Fruit fly (Drosophila melanogaster) whole organism, embryonic: ENCODE measurements around the gene CG46317.

Experiments
- Ada2b ChIP-seq: fragments of 200-800 bp; sonication (Bioruptor generic); IDR thresholded peaks from 2 replicates; pipeline ENCODE4 v1.3.6; 2022; ENCODE audit warnings: missing biosample characterization, missing genetic modification characterization
- Aef1 ChIP-seq: fragments of 200-800 bp; sonication (Bioruptor generic); IDR thresholded peaks from 3 replicates; pipeline ENCODE4 v1.3.6; 2022; ENCODE audit warnings: missing biosample characterization, missing genetic modification characterization
- Bgb ChIP-seq: fragments of 200-800 bp; sonication (Bioruptor generic); IDR thresholded peaks from 2 replicates; pipeline ENCODE4 v1.3.6; 2022; ENCODE audit warnings: missing biosample characterization, missing genetic modification characterization; ENCODE audit not compliant: partially characterized antibody
- CG10267 ChIP-seq: fragments of 200-800 bp; sonication (Bioruptor generic); optimal IDR thresholded peaks from 2 replicates; lab custom pipeline; 2018; ENCODE audit warnings: missing biosample characterization, mild to moderate bottlenecking, missing genetic modification characterization, moderate library complexity
- CG13624 ChIP-seq: fragments of 200-800 bp; sonication (Bioruptor generic); optimal IDR thresholded peaks from 2 replicates; lab custom pipeline; 2016; ENCODE audit warnings: missing biosample characterization, missing genetic modification characterization
- CG14050 ChIP-seq: fragments of 200-800 bp; sonication (Bioruptor generic); IDR thresholded peaks from 3 replicates; pipeline ENCODE4 v1.3.6; 2022; ENCODE audit warnings: missing biosample characterization, missing genetic modification characterization
- CG14710 ChIP-seq: fragments of 200-800 bp; sonication (Bioruptor generic); optimal IDR thresholded peaks from 3 replicates; lab custom pipeline; 2019; ENCODE audit warnings: missing biosample characterization, mild to moderate bottlenecking, missing genetic modification characterization, moderate library complexity
- CG14860 ChIP-seq: fragments of 200-800 bp; sonication (Bioruptor generic); IDR thresholded peaks from 3 replicates; pipeline ENCODE4 v1.3.6; 2022; ENCODE audit warnings: missing biosample characterization, missing genetic modification characterization; ENCODE audit not compliant: partially characterized antibody
- CG1602 ChIP-seq: fragments of 200-800 bp; sonication (Bioruptor generic); optimal IDR thresholded peaks from 3 replicates; lab custom pipeline; 2016; ENCODE audit warnings: missing biosample characterization, missing genetic modification characterization
- CG1647 ChIP-seq: fragments of 200-800 bp; sonication (Bioruptor generic); optimal IDR thresholded peaks from 3 replicates; lab custom pipeline; 2016; ENCODE audit warnings: missing biosample characterization, missing genetic modification characterization
- CG16813 ChIP-seq: fragments of 200-800 bp; sonication (Bioruptor generic); IDR thresholded peaks from 3 replicates; pipeline ENCODE4 v1.3.6; 2022; ENCODE audit warnings: missing biosample characterization, missing genetic modification characterization; ENCODE audit not compliant: partially characterized antibody
- CG17802 ChIP-seq: fragments of 200-800 bp; sonication (Bioruptor generic); optimal IDR thresholded peaks from 2 replicates; lab custom pipeline; 2018; ENCODE audit warnings: missing biosample characterization, mild to moderate bottlenecking, missing genetic modification characterization, moderate library complexity
- CG30020 ChIP-seq: fragments of 200-800 bp; optimal IDR thresholded peaks from 2 replicates; lab custom pipeline; 2019; ENCODE audit warnings: missing biosample characterization, mild to moderate bottlenecking, missing genetic modification characterization, moderate library complexity
- CG32767 ChIP-seq: fragments of 200-800 bp; sonication (Bioruptor generic); IDR thresholded peaks from 2 replicates; pipeline ENCODE4 v1.3.6; 2022; ENCODE audit warnings: missing biosample characterization, missing genetic modification characterization
- CG32772 ChIP-seq: fragments of 200-800 bp; sonication (Bioruptor generic); IDR thresholded peaks from 2 replicates; pipeline ENCODE4 v1.3.6; 2022; ENCODE audit warnings: missing biosample characterization, missing genetic modification characterization
- CG34224 ChIP-seq: fragments of 200-800 bp; sonication (Bioruptor generic); IDR thresholded peaks from 3 replicates; pipeline ENCODE4 v1.3.6; 2022; ENCODE audit warnings: missing biosample characterization, missing genetic modification characterization; ENCODE audit not compliant: partially characterized antibody
- CG3838 ChIP-seq: fragments of 200-800 bp; sonication (Bioruptor generic); optimal IDR thresholded peaks from 3 replicates; lab custom pipeline; 2016; ENCODE audit warnings: missing biosample characterization, missing genetic modification characterization
- CG3847 ChIP-seq: fragments of 200-800 bp; sonication (Bioruptor generic); IDR thresholded peaks from 2 replicates; pipeline ENCODE4 v1.3.6; 2022; ENCODE audit warnings: missing biosample characterization, missing genetic modification characterization
- CG42726 ChIP-seq: fragments of 200-800 bp; sonication (Bioruptor generic); IDR thresholded peaks from 2 replicates; pipeline ENCODE4 v1.3.6; 2022; ENCODE audit warnings: missing biosample characterization, missing genetic modification characterization; ENCODE audit not compliant: partially characterized antibody
- CG7271 ChIP-seq: fragments of 200-800 bp; sonication (Bioruptor generic); optimal IDR thresholded peaks from 2 replicates; lab custom pipeline; 2018; ENCODE audit warnings: missing biosample characterization, mild to moderate bottlenecking, missing genetic modification characterization, moderate library complexity
- CG9215 ChIP-seq: fragments of 200-800 bp; sonication (Bioruptor generic); IDR thresholded peaks from 2 replicates; pipeline ENCODE4 v1.3.6; 2022; ENCODE audit warnings: missing biosample characterization, missing genetic modification characterization
- CG9817 ChIP-seq: fragments of 200-800 bp; sonication (Bioruptor generic); optimal IDR thresholded peaks from 2 replicates; lab custom pipeline; 2018; ENCODE audit warnings: missing biosample characterization, mild to moderate bottlenecking, missing genetic modification characterization, moderate library complexity
- CG9932 ChIP-seq: fragments of 200-800 bp; sonication (Bioruptor generic); IDR thresholded peaks from 2 replicates; pipeline ENCODE4 v1.3.6; 2022; ENCODE audit warnings: missing biosample characterization, missing genetic modification characterization
- Camta ChIP-seq: fragments of 200-800 bp; sonication (Bioruptor generic); optimal IDR thresholded peaks from 2 replicates; lab custom pipeline; 2016; ENCODE audit warnings: missing biosample characterization, missing genetic modification characterization
- Doc3 ChIP-seq: fragments of 200-800 bp; sonication (Bioruptor generic); IDR thresholded peaks from 3 replicates; pipeline ENCODE4 v1.3.6; 2022; ENCODE audit warnings: missing biosample characterization, missing genetic modification characterization; ENCODE audit not compliant: partially characterized antibody
- Dp ChIP-seq: fragments of 200-800 bp; sonication (Bioruptor generic); optimal IDR thresholded peaks from 2 replicates; lab custom pipeline; 2018; ENCODE audit warnings: missing biosample characterization, mild to moderate bottlenecking, missing genetic modification characterization, moderate library complexity
- Fer3 ChIP-seq: fragments of 200-800 bp; sonication (Bioruptor generic); optimal IDR thresholded peaks from 2 replicates; lab custom pipeline; 2018; ENCODE audit warnings: missing biosample characterization, mild to moderate bottlenecking, missing genetic modification characterization, moderate library complexity
- HLH4C ChIP-seq: fragments of 200-800 bp; sonication (Bioruptor generic); IDR thresholded peaks from 3 replicates; pipeline ENCODE4 v1.3.6; 2022; ENCODE audit warnings: missing biosample characterization, missing genetic modification characterization; ENCODE audit not compliant: partially characterized antibody
- NK7.1 ChIP-seq: fragments of 200-800 bp; sonication (Bioruptor generic); optimal IDR thresholded peaks from 3 replicates; lab custom pipeline; 2016; ENCODE audit warnings: missing biosample characterization, missing genetic modification characterization
- PHDP ChIP-seq: fragments of 200-800 bp; sonication (Bioruptor generic); optimal IDR thresholded peaks from 3 replicates; lab custom pipeline; 2018; ENCODE audit warnings: missing biosample characterization, mild to moderate bottlenecking, missing genetic modification characterization, moderate library complexity
- Rfx ChIP-seq: fragments of 200-800 bp; sonication (Bioruptor generic); IDR thresholded peaks from 2 replicates; pipeline ENCODE4 v1.3.6; 2022; ENCODE audit warnings: missing biosample characterization, missing genetic modification characterization
- aop ChIP-seq: fragments of 200-800 bp; sonication (Bioruptor generic); IDR thresholded peaks from 2 replicates; pipeline ENCODE4 v1.3.6; 2022; ENCODE audit warnings: missing biosample characterization, missing genetic modification characterization
- bsh ChIP-seq, 2 experiments: fragments of 200-800 bp; sonication (Bioruptor generic); optimal IDR thresholded peaks; 2 replicates each; lab custom pipeline; 2017 to 2018; ENCODE audit warnings: mild to moderate bottlenecking in 2 of 2, missing biosample characterization in 2 of 2, missing genetic modification characterization in 2 of 2, moderate library complexity in 1 of 2
- dmrt99B ChIP-seq: fragments of 200-800 bp; sonication (Bioruptor generic); optimal IDR thresholded peaks from 2 replicates; lab custom pipeline; 2018; ENCODE audit warnings: missing biosample characterization, mild to moderate bottlenecking, missing genetic modification characterization, moderate library complexity
- fd96Cb ChIP-seq: fragments of 200-800 bp; sonication (Bioruptor generic); optimal IDR thresholded peaks from 2 replicates; lab custom pipeline; 2018; ENCODE audit warnings: missing biosample characterization, mild to moderate bottlenecking, missing genetic modification characterization, moderate library complexity
- gfzf ChIP-seq: fragments of 200-800 bp; sonication (Bioruptor generic); optimal IDR thresholded peaks from 2 replicates; lab custom pipeline; 2016; ENCODE audit warnings: missing biosample characterization, mild to moderate bottlenecking, missing genetic modification characterization, moderate library complexity
- grau ChIP-seq: fragments of 200-800 bp; optimal IDR thresholded peaks from 3 replicates; lab custom pipeline; 2019; ENCODE audit warnings: missing biosample characterization, mild to moderate bottlenecking, missing genetic modification characterization, moderate library complexity
- gro ChIP-seq: fragments of 200-800 bp; sonication (Bioruptor generic); optimal IDR thresholded peaks from 2 replicates; lab custom pipeline; 2016; ENCODE audit warnings: missing biosample characterization, missing genetic modification characterization
- knrl ChIP-seq: fragments of 200-800 bp; sonication (Bioruptor generic); IDR thresholded peaks from 3 replicates; pipeline ENCODE4 v1.3.6; 2022; ENCODE audit warnings: missing biosample characterization, missing genetic modification characterization; ENCODE audit not compliant: partially characterized antibody
- lola ChIP-seq, 3 experiments: fragments of >200 bp in 2 of 3; fragments of 200-800 bp in 1 of 3; sonication (Bioruptor generic) in 1 of 3; optimal IDR thresholded peaks; 2 replicates each; lab custom pipeline; 2017 to 2019; ENCODE audit warnings: missing biosample characterization in 3 of 3, missing genetic modification characterization in 3 of 3, mild to moderate bottlenecking in 1 of 3, moderate library complexity in 1 of 3
- ranshi ChIP-seq: fragments of 200-800 bp; sonication (Bioruptor generic); IDR thresholded peaks from 2 replicates; pipeline ENCODE4 v1.3.6; 2022; ENCODE audit warnings: missing biosample characterization, missing genetic modification characterization
- row ChIP-seq: fragments of 200-800 bp; sonication (Bioruptor generic); IDR thresholded peaks from 3 replicates; pipeline ENCODE4 v1.3.6; 2022; ENCODE audit warnings: missing biosample characterization, missing genetic modification characterization
- slbo ChIP-seq: fragments of 200-800 bp; sonication (Bioruptor generic); IDR thresholded peaks from 2 replicates; pipeline ENCODE4 v1.3.6; 2022; ENCODE audit warnings: missing biosample characterization, missing genetic modification characterization
- sug ChIP-seq: fragments of 200-800 bp; optimal IDR thresholded peaks from 2 replicates; lab custom pipeline; 2019; ENCODE audit warnings: missing biosample characterization, mild to moderate bottlenecking, missing genetic modification characterization, moderate library complexity
- unc-4 ChIP-seq: fragments of 200-800 bp; sonication (Bioruptor generic); IDR thresholded peaks from 2 replicates; pipeline ENCODE4 v1.3.6; 2022; ENCODE audit warnings: missing biosample characterization, missing genetic modification characterization; ENCODE audit not compliant: partially characterized antibody
- zen ChIP-seq: fragments of 200-800 bp; sonication (Bioruptor generic); optimal IDR thresholded peaks from 3 replicates; lab custom pipeline; 2018; ENCODE audit warnings: missing biosample characterization, mild to moderate bottlenecking, missing genetic modification characterization, moderate library complexity

CG46317 gene

dm6 chrX:14242941-14243736 lies 17.9 kb upstream of the CG46317 start, which contains the start of gene CG32599 (continued):
- peak in 1 of 2 experiments; percentile 44 for TF ChIP-seq bsh (GFP tag; optimal IDR thresholded peaks at IDR 0.05; lab: Kevin White, UChicago)
- peak; percentile 27 for TF ChIP-seq gfzf
- 0 out of 3 replicates have a peak, but pooled peaks have one; percentile 40 for TF ChIP-seq Doc3 (GFP tag; lab: Robert Waterston, UW)
- TF ChIP-seq CG42726 (GFP tag; lab: Robert Waterston, UW) = peak; percentile 59; the same call in 1 of the 2 replicates
- TF ChIP-seq Dp = peak; percentile 69
- no peak for TF ChIP-seq sug (tag; lab: Kevin White, UChicago)
- TF ChIP-seq zen (tag; lab: Kevin White, UChicago) = peak; percentile 33
- TF ChIP-seq CG10267 (tag; lab: Kevin White, UChicago) = peak; percentile 44
- peak; percentile 66 for TF ChIP-seq row (GFP tag; lab: Robert Waterston, UW)
- no peak for TF ChIP-seq Camta (GFP tag; lab: Kevin White, UChicago)
- TF ChIP-seq lola (GFP tag; optimal IDR thresholded peaks at IDR 0.05; lab: Kevin White, UChicago) = peak in 1 of 3 experiments; percentile 16
- TF ChIP-seq HLH4C = peak; percentile 81
- TF ChIP-seq ranshi (GFP tag; lab: Robert Waterston, UW) = peak; percentile 40; the same call in 1 of the 2 replicates
- TF ChIP-seq CG3838 (GFP tag; lab: Kevin White, UChicago) = no peak
- TF ChIP-seq CG9817 (tag; lab: Kevin White, UChicago) = peak; percentile 4
- peak; percentile 25; the same call in 1 of the 2 replicates for TF ChIP-seq CG32767 (GFP tag; lab: Robert Waterston, UW)
- peak; percentile 62 for TF ChIP-seq CG16813 (GFP tag; lab: Robert Waterston, UW)
- no peak for TF ChIP-seq aop (GFP tag; lab: Robert Waterston, UW)
- peak; percentile 54; the same call in 1 of the 3 replicates for TF ChIP-seq CG34224 (GFP tag; lab: Robert Waterston, UW)
- no peak for TF ChIP-seq NK7.1 (GFP tag; lab: Kevin White, UChicago)
- TF ChIP-seq CG3847 = no peak
- no peak for TF ChIP-seq CG13624 (GFP tag; lab: Kevin White, UChicago)
- peak; percentile 21 for TF ChIP-seq dmrt99B (tag; lab: Kevin White, UChicago)
- TF ChIP-seq CG9215 = no peak
- peak; percentile 30 for TF ChIP-seq CG7271 (tag; lab: Kevin White, UChicago)
- TF ChIP-seq Rfx (GFP tag; lab: Robert Waterston, UW) = peak; percentile 38
- 0 out of 3 replicates have a peak, but pooled peaks have one; percentile 35 for TF ChIP-seq CG14050
- peak; percentile 63 for TF ChIP-seq Bgb (GFP tag; lab: Robert Waterston, UW)
- TF ChIP-seq slbo (GFP tag; lab: Robert Waterston, UW) = peak; percentile 59
- TF ChIP-seq CG14710 = peak; percentile 40
- TF ChIP-seq gro (GFP tag; lab: Kevin White, UChicago) = no peak
- peak; percentile 12 for TF ChIP-seq Fer3 (tag; lab: Kevin White, UChicago)
- no peak for TF ChIP-seq CG9932 (GFP tag; lab: Robert Waterston, UW)
- peak; percentile 36 for TF ChIP-seq PHDP
- TF ChIP-seq CG14860 (GFP tag; lab: Robert Waterston, UW) = peak; percentile 59; the same call in 2 of the 3 replicates
- TF ChIP-seq CG1602 (GFP tag; lab: Kevin White, UChicago) = peak; percentile 30
- peak; percentile 67 for TF ChIP-seq CG30020 (tag; lab: Kevin White, UChicago)
- peak; percentile 53 for TF ChIP-seq Ada2b (GFP tag; lab: Robert Waterston, UW)
- TF ChIP-seq CG17802 = peak; percentile 40
- TF ChIP-seq fd96Cb = peak; percentile 29
- peak; percentile 63 for TF ChIP-seq unc-4 (GFP tag; lab: Robert Waterston, UW)
- no peak for TF ChIP-seq CG1647 (GFP tag; lab: Kevin White, UChicago)
- peak; percentile 64; the same call in 2 of the 3 replicates for TF ChIP-seq knrl (GFP tag; lab: Robert Waterston, UW)
- peak; percentile 11; the same call in 1 of the 2 replicates for TF ChIP-seq CG32772
- TF ChIP-seq Aef1 = 0 out of 3 replicates have a peak, but pooled peaks have one; percentile 23
- peak; percentile 46 for TF ChIP-seq grau
